Fruit fly (Drosophila melanogaster) whole organism, embryonic: ENCODE data around the gene SelT.

Experiments used
- Asciz ChIP-seq: fragments of 200-800 bp; sonication (Bioruptor generic); optimal IDR thresholded peaks from 2 replicates; lab custom pipeline; 2017; ENCODE audit warnings: missing biosample characterization, mild to moderate bottlenecking, missing genetic modification characterization, missing genetic modification reagents
- B-H1 ChIP-seq: fragments of 200-800 bp; sonication (Bioruptor generic); IDR thresholded peaks from 3 replicates; pipeline ENCODE4 v1.3.6; 2022; ENCODE audit warnings: missing biosample characterization, missing genetic modification characterization
- Bdp1 ChIP-seq: fragments of 200-800 bp; sonication (Bioruptor generic); optimal IDR thresholded peaks from 3 replicates; lab custom pipeline; 2016; ENCODE audit warnings: missing biosample characterization, missing genetic modification characterization
- Blimp-1 ChIP-seq: fragments of 200-800 bp; sonication (Bioruptor generic); optimal IDR thresholded peaks from 3 replicates; lab custom pipeline; 2018; ENCODE audit warnings: missing biosample characterization, missing genetic modification characterization, mild to moderate bottlenecking, moderate library complexity, missing genetic modification reagents
- CG10431 ChIP-seq: fragments of 200-800 bp; sonication (Bioruptor generic); optimal IDR thresholded peaks from 3 replicates; lab custom pipeline; 2018; ENCODE audit warnings: missing biosample characterization, mild to moderate bottlenecking, missing genetic modification characterization
- CG11398 ChIP-seq: fragments of 200-800 bp; sonication (Bioruptor generic); optimal IDR thresholded peaks from 2 replicates; lab custom pipeline; 2016; ENCODE audit warnings: missing biosample characterization, missing genetic modification characterization
- CG11695 ChIP-seq: fragments of 200-800 bp; sonication (Bioruptor generic); IDR thresholded peaks from 3 replicates; pipeline ENCODE4 v1.3.6; 2022; ENCODE audit warnings: missing biosample characterization, missing genetic modification characterization
- CG12071 ChIP-seq: fragments of 200-800 bp; sonication (Bioruptor generic); optimal IDR thresholded peaks from 3 replicates; lab custom pipeline; 2018; ENCODE audit warnings: missing biosample characterization, mild to moderate bottlenecking, missing genetic modification characterization
- CG15073 ChIP-seq: fragments of 200-800 bp; sonication (Bioruptor generic); optimal IDR thresholded peaks from 2 replicates; lab custom pipeline; 2016; ENCODE audit warnings: missing biosample characterization, missing genetic modification characterization
- CG15601 ChIP-seq: fragments of 200-800 bp; sonication (Bioruptor generic); optimal IDR thresholded peaks from 3 replicates; lab custom pipeline; 2019; ENCODE audit warnings: missing biosample characterization, mild to moderate bottlenecking, missing genetic modification characterization, moderate library complexity
- CG1602 ChIP-seq: fragments of 200-800 bp; sonication (Bioruptor generic); optimal IDR thresholded peaks from 3 replicates; lab custom pipeline; 2016; ENCODE audit warnings: missing biosample characterization, missing genetic modification characterization
- CG16779 ChIP-seq: fragments of 200-800 bp; sonication (Bioruptor generic); IDR thresholded peaks from 2 replicates; pipeline ENCODE4 v1.3.6; 2022; ENCODE audit warnings: missing biosample characterization, missing genetic modification characterization
- CG17186 ChIP-seq: fragments of 200-800 bp; sonication (Bioruptor generic); optimal IDR thresholded peaks from 3 replicates; lab custom pipeline; 2017; ENCODE audit warnings: missing biosample characterization, missing genetic modification reagents, missing genetic modification characterization
- CG2116 ChIP-seq: fragments of 200-800 bp; sonication (Bioruptor generic); optimal IDR thresholded peaks from 3 replicates; lab custom pipeline; 2018; ENCODE audit warnings: missing biosample characterization, mild to moderate bottlenecking, missing genetic modification characterization
- CG30431 ChIP-seq: fragments of 200-800 bp; sonication (Bioruptor generic); optimal IDR thresholded peaks from 2 replicates; lab custom pipeline; 2017; ENCODE audit warnings: missing biosample characterization, missing genetic modification characterization
- CG5180 ChIP-seq: fragments of 200-800 bp; sonication (Bioruptor generic); optimal IDR thresholded peaks from 3 replicates; lab custom pipeline; 2017; ENCODE audit warnings: missing biosample characterization, missing genetic modification characterization, mild to moderate bottlenecking, moderate library complexity, missing genetic modification reagents
- CG6254 ChIP-seq: fragments of 200-800 bp; sonication (Bioruptor generic); optimal IDR thresholded peaks from 3 replicates; lab custom pipeline; 2017; ENCODE audit warnings: mild to moderate bottlenecking, missing biosample characterization, missing genetic modification reagents, missing genetic modification characterization
- CG7556 ChIP-seq: fragments of 200-800 bp; sonication (Bioruptor generic); optimal IDR thresholded peaks from 2 replicates; lab custom pipeline; 2017; ENCODE audit warnings: missing biosample characterization, mild to moderate bottlenecking, missing genetic modification characterization
- CG8478 ChIP-seq: fragments of >200 bp; optimal IDR thresholded peaks from 2 replicates; lab custom pipeline; 2018
- CG9727 ChIP-seq: fragments of 200-800 bp; sonication (Bioruptor generic); optimal IDR thresholded peaks from 3 replicates; lab custom pipeline; 2017; ENCODE audit warnings: missing biosample characterization, mild to moderate bottlenecking, missing genetic modification characterization
- CG9817 ChIP-seq: fragments of 200-800 bp; sonication (Bioruptor generic); optimal IDR thresholded peaks from 2 replicates; lab custom pipeline; 2018; ENCODE audit warnings: missing biosample characterization, mild to moderate bottlenecking, missing genetic modification characterization, moderate library complexity
- CG9876 ChIP-seq: fragments of 200-800 bp; sonication (Bioruptor generic); optimal IDR thresholded peaks from 2 replicates; lab custom pipeline; 2016; ENCODE audit warnings: missing biosample characterization, missing genetic modification characterization
- CkIIα-i1 ChIP-seq: fragments of 200-800 bp; sonication (Bioruptor generic); IDR thresholded peaks from 2 replicates; pipeline ENCODE4 v1.3.6; 2022; ENCODE audit warnings: missing biosample characterization, missing genetic modification characterization
- Dip3 ChIP-seq: fragments of 200-800 bp; sonication (Bioruptor generic); optimal IDR thresholded peaks from 3 replicates; lab custom pipeline; 2016; ENCODE audit warnings: missing biosample characterization, missing genetic modification characterization
- E2f1 ChIP-seq: fragments of 200-800 bp; sonication (Bioruptor generic); IDR thresholded peaks from 2 replicates; pipeline ENCODE4 v1.3.6; 2022; ENCODE audit warnings: missing biosample characterization, missing genetic modification characterization
- E2f2 ChIP-seq: fragments of 200-800 bp; sonication (Bioruptor generic); IDR thresholded peaks from 2 replicates; pipeline ENCODE4 v1.3.6; 2022; ENCODE audit warnings: missing biosample characterization, missing genetic modification characterization
- HLH54F ChIP-seq: fragments of 200-800 bp; sonication (Bioruptor generic); optimal IDR thresholded peaks from 3 replicates; lab custom pipeline; 2016; ENCODE audit warnings: missing biosample characterization, missing genetic modification characterization
- Hey ChIP-seq: fragments of 200-800 bp; sonication (Bioruptor generic); optimal IDR thresholded peaks from 3 replicates; lab custom pipeline; 2018; ENCODE audit warnings: missing biosample characterization, mild to moderate bottlenecking, missing genetic modification characterization
- Mes4 ChIP-seq: fragments of 200-800 bp; sonication (Bioruptor generic); optimal IDR thresholded peaks from 2 replicates; lab custom pipeline; 2016; ENCODE audit warnings: missing biosample characterization, missing genetic modification characterization
- Oaz ChIP-seq: fragments of 200-800 bp; sonication (Bioruptor generic); IDR thresholded peaks from 2 replicates; pipeline ENCODE4 v1.3.6; 2022; ENCODE audit warnings: missing biosample characterization, missing genetic modification characterization
- Oli ChIP-seq: fragments of 200-800 bp; sonication (Bioruptor generic); optimal IDR thresholded peaks from 2 replicates; lab custom pipeline; 2018; ENCODE audit warnings: missing biosample characterization, mild to moderate bottlenecking, missing genetic modification characterization, moderate library complexity
- abd-A ChIP-seq: fragments of 200-800 bp; sonication (Bioruptor generic); optimal IDR thresholded peaks from 3 replicates; lab custom pipeline; 2019; ENCODE audit warnings: missing biosample characterization, mild to moderate bottlenecking, missing genetic modification characterization, moderate library complexity
- ap ChIP-seq: fragments of 200-800 bp; sonication (Bioruptor generic); IDR thresholded peaks from 2 replicates; pipeline ENCODE4 v1.3.6; 2022; ENCODE audit warnings: missing biosample characterization, missing genetic modification characterization
- ato ChIP-seq: fragments of 200-800 bp; sonication (Bioruptor generic); IDR thresholded peaks from 2 replicates; pipeline ENCODE4 v1.3.6; 2022; ENCODE audit warnings: missing biosample characterization, missing genetic modification characterization; ENCODE audit not compliant: partially characterized antibody
- btn ChIP-seq: fragments of 200-800 bp; sonication (Bioruptor generic); optimal IDR thresholded peaks from 2 replicates; lab custom pipeline; 2016; ENCODE audit warnings: missing biosample characterization, missing genetic modification characterization
- cas ChIP-seq: fragments of 200-800 bp; sonication (Bioruptor generic); IDR thresholded peaks from 2 replicates; pipeline ENCODE4 v1.3.6; 2022; ENCODE audit warnings: missing biosample characterization, missing genetic modification characterization
- crc ChIP-seq: fragments of 200-800 bp; sonication (Bioruptor generic); optimal IDR thresholded peaks from 2 replicates; lab custom pipeline; 2016; ENCODE audit warnings: missing biosample characterization, missing genetic modification characterization
- cwo ChIP-seq: fragments of 200-800 bp; sonication (Bioruptor generic); optimal IDR thresholded peaks from 3 replicates; lab custom pipeline; 2017; ENCODE audit warnings: missing biosample characterization, missing genetic modification characterization, mild to moderate bottlenecking, moderate library complexity, missing genetic modification reagents
- grn ChIP-seq: fragments of 200-800 bp; sonication (Bioruptor generic); optimal IDR thresholded peaks from 3 replicates; lab custom pipeline; 2017; ENCODE audit warnings: missing biosample characterization, missing genetic modification characterization
- lab ChIP-seq: fragments of 200-800 bp; sonication (Bioruptor generic); optimal IDR thresholded peaks from 3 replicates; lab custom pipeline; 2017; ENCODE audit warnings: missing biosample characterization, missing genetic modification characterization, mild to moderate bottlenecking, moderate library complexity, missing genetic modification reagents
- lmd ChIP-seq: fragments of 200-800 bp; sonication (Bioruptor generic); IDR thresholded peaks from 2 replicates; pipeline ENCODE4 v1.3.6; 2022; ENCODE audit warnings: missing biosample characterization, missing genetic modification characterization
- maf-S ChIP-seq: fragments of 200-800 bp; sonication (Bioruptor generic); optimal IDR thresholded peaks from 2 replicates; lab custom pipeline; 2016; ENCODE audit warnings: missing biosample characterization, missing genetic modification characterization
- nerfin-1 ChIP-seq: fragments of 200-800 bp; sonication (Bioruptor generic); optimal IDR thresholded peaks from 3 replicates; lab custom pipeline; 2019; ENCODE audit warnings: missing biosample characterization, mild to moderate bottlenecking, missing genetic modification characterization, moderate library complexity
- nerfin-2 ChIP-seq: fragments of 200-800 bp; sonication (Bioruptor generic); IDR thresholded peaks from 2 replicates; pipeline ENCODE4 v1.3.6; 2022; ENCODE audit warnings: missing biosample characterization, missing genetic modification characterization; ENCODE audit not compliant: partially characterized antibody
- otp ChIP-seq: fragments of 200-800 bp; sonication (Bioruptor generic); IDR thresholded peaks from 3 replicates; pipeline ENCODE4, ENCODE4 v1.3.6; 2022; ENCODE audit warnings: missing biosample characterization, missing genetic modification characterization
- peb ChIP-seq: fragments of 200-800 bp; sonication (Bioruptor generic); IDR thresholded peaks from 2 replicates; pipeline ENCODE4 v1.3.6; 2022; ENCODE audit warnings: missing biosample characterization, missing genetic modification characterization
- pum ChIP-seq: fragments of 200-800 bp; sonication (Bioruptor generic); optimal IDR thresholded peaks from 2 replicates; lab custom pipeline; 2016; ENCODE audit warnings: missing biosample characterization, missing genetic modification characterization
- slou ChIP-seq: fragments of 200-800 bp; sonication (Bioruptor generic); optimal IDR thresholded peaks from 3 replicates; lab custom pipeline; 2016; ENCODE audit warnings: missing biosample characterization, missing genetic modification characterization
- vnd ChIP-seq: fragments of 200-800 bp; sonication (Bioruptor generic); IDR thresholded peaks from 3 replicates; pipeline ENCODE4 v1.3.6; 2022; ENCODE audit warnings: missing biosample characterization, missing genetic modification characterization; ENCODE audit not compliant: partially characterized antibody
- zfh2 ChIP-seq: fragments of 200-800 bp; sonication (Bioruptor generic); optimal IDR thresholded peaks from 2 replicates; lab custom pipeline; 2016; ENCODE audit warnings: missing biosample characterization, missing genetic modification characterization

Gene SelT

DNA sequence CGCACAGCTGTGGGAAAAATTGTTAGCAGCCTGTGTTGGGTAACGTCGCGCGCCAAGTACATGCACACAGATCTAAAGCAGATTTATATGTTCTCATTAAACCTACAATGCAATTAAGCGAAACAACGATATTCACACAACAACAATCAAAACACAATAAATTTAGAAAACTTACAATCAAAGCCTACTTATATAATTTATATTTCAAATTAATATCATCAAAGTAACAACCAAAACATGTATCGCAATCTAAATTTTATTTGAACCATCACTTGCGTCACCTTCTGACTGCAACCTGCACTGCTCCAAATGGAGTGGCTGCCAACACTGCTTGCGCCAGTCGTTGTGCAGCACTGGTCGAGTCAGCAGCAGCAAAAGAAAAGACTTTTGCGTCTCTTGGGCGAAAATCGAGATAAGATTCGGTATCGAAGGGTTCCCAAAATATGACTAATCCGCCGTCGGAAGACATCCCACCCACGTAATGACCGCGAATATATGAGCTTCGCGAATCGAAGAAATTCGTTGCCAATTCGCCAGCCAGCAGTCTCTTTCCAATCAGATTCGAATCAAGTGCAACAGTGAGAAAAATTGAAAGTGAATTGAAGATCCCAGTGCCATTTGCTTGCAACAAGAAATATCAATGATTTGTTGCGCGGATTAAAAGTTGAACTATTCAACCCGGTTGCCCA lies 29.3 kb upstream of the SelT start, which contains the start of the genes CG8892 and CG34126 (continued):
- TF ChIP-seq Dip3 (GFP tag; lab: Kevin White, UChicago) (peak; percentile 98), CG2116 (GFP tag; lab: Kevin White, UChicago) (peak; percentile 87), maf-S (GFP tag; lab: Kevin White, UChicago) (peak; percentile 96), nerfin-2 (0 out of 2 replicates have a peak, but pooled peaks have one; percentile 25), peb (GFP tag; lab: Robert Waterston, UW) (peak; percentile 93), Oli (tag; lab: Kevin White, UChicago) (peak; percentile 96), abd-A (tag; lab: Kevin White, UChicago) (peak; percentile 89), CG9727 (GFP tag; lab: Kevin White, UChicago) (peak; percentile 97), Bdp1 (peak; percentile 92), Oaz (peak; percentile 90), Hey (tag; lab: Kevin White, UChicago) (peak; percentile 87), cwo (GFP tag; lab: Kevin White, UChicago) (peak; percentile 94), CG16779 (GFP tag; lab: Robert Waterston, UW) (peak; percentile 85), CG15073 (GFP tag; lab: Kevin White, UChicago) (peak; percentile 84), CG10431 (GFP tag; lab: Kevin White, UChicago) (peak; percentile 84), lab (GFP tag; lab: Kevin White, UChicago) (peak; percentile 98), CkIIα-i1 (GFP tag; lab: Robert Waterston, UW) (peak; percentile 83; the same call in 1 of the 2 replicates), E2f2 (peak; percentile 75), slou (GFP tag; lab: Kevin White, UChicago) (peak; percentile 98), CG9876 (GFP tag; lab: Kevin White, UChicago) (peak; percentile 96), CG15601 (tag; lab: Kevin White, UChicago) (peak; percentile 94), CG8478 (no peak), CG5180 (peak; percentile 86), CG17186 (peak; percentile 95), CG9817 (peak; percentile 98), Asciz (GFP tag; lab: Kevin White, UChicago) (peak; percentile 93), HLH54F (peak; percentile 98), btn (GFP tag; lab: Kevin White, UChicago) (peak; percentile 64), crc (GFP tag; lab: Kevin White, UChicago) (peak; percentile 85), CG1602 (GFP tag; lab: Kevin White, UChicago) (peak; percentile 99), CG12071 (GFP tag; lab: Kevin White, UChicago) (peak; percentile 88), grn (peak; percentile 86), vnd (GFP tag; lab: Robert Waterston, UW) (no peak), lmd (peak; percentile 97), pum (GFP tag; lab: Kevin White, UChicago) (peak; percentile 99), B-H1 (GFP tag; lab: Robert Waterston, UW) (peak; percentile 94), ap (GFP tag; lab: Robert Waterston, UW) (peak; percentile 85), CG11695 (GFP tag; lab: Robert Waterston, UW) (peak; percentile 94), E2f1 (GFP tag; lab: Robert Waterston, UW) (peak; percentile 94), Blimp-1 (peak; percentile 92), cas (GFP tag; lab: Robert Waterston, UW) (peak; percentile 90), nerfin-1 (tag; lab: Kevin White, UChicago) (peak; percentile 97), CG6254 (GFP tag; lab: Kevin White, UChicago) (peak; percentile 89), CG7556 (GFP tag; lab: Kevin White, UChicago) (peak; percentile 97), ato (GFP tag; lab: Robert Waterston, UW) (no peak), otp (GFP tag; lab: Robert Waterston, UW) (peak; percentile 85), CG11398 (peak; percentile 82), Mes4 (GFP tag; lab: Kevin White, UChicago) (peak; percentile 87), zfh2 (GFP tag; lab: Kevin White, UChicago) (peak; percentile 98), CG30431 (GFP tag; lab: Kevin White, UChicago) (peak; percentile 98)
